Worm (Caenorhabditis elegans): ENCODE measurements around the gene Y73F4A.3.

Gene Y73F4A.3

DNA sequence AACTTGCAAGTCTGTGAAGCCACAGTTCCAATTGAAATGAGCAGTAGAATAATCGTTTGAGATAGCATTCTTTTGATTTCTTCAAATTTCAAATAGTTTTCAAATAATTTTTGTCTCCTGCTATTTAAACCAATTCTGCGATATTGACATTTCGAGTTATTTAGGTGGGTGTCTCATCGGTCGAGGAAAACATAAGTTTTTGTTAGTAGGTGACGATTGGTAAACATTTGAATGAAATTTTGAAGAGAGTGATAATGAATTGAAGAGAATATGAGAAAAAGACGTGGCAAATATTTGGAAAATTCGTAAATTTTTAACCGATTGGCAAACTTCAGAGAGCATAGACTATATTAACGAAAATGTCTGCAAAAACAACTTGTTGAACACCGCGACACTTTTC lies at the start of gene Y73F4A.3:
Y73F4A.3 (minus strand) TSS at position 101 of the 400 bp plus-strand sequence.
- TF ChIP-seq fkh-4 (tag; optimal IDR thresholded peaks at IDR 0.05; ENCODE audit: borderline replicate concordance) (no peak), sptf-1 (tag; optimal IDR thresholded peaks at IDR 0.05) (no peak), C04F5.9 (tag; optimal IDR thresholded peaks at IDR 0.05) (no peak), zag-1 (tag; optimal IDR thresholded peaks at IDR 0.05) (no peak), pag-3 (tag; optimal IDR thresholded peaks at IDR 0.05; ENCODE audit: borderline replicate concordance, insufficient read depth) (no peak), mdl-1 (tag; optimal IDR thresholded peaks at IDR 0.05) (no peak), nhr-71 (tag; optimal IDR thresholded peaks at IDR 0.05) (no peak), efl-1 (optimal IDR thresholded peaks at IDR 0.05) (no peak), efl-1 (GFP tag; optimal IDR thresholded peaks at IDR 0.05 in 1 of 2) (no peak), ceh-90 (tag; optimal IDR thresholded peaks at IDR 0.05) (no peak), nhr-76 (tag; optimal IDR thresholded peaks at IDR 0.05) (no peak), nhr-77 (tag; optimal IDR thresholded peaks at IDR 0.05) (no peak), egl-13 (tag; optimal IDR thresholded peaks at IDR 0.05) (no peak), pqm-1 (tag; optimal IDR thresholded peaks at IDR 0.05) (no peak), swsn-7 (tag; optimal IDR thresholded peaks at IDR 0.05) (no peak)

DNA sequence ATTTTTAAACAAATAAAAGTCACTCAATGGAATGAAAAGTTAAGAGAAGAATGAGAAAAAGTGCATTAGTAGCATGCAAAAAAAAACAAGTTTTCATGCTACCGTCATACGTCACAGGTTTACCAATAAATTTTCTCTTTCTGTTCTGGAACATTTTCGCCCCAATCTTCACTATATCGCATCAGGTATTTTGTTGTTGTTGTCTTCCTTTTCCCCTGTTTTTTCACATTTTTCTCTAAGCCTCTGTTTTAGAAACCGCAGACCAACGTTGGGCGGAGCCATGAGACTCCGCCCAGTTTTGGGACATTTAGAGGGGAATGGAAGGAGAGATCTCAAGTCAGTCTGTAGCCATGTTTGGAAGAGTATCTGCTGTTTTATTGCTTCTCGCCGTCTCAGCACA lies 48.0 kb upstream of the Y73F4A.3 start, which contains the start of gene msa-1:
msa-1 (plus strand) TSS at position 301 of the 400 bp plus-strand sequence.
- peak; percentile 5 for TF ChIP-seq lin-14 (GFP tag; optimal IDR thresholded peaks at IDR 0.05)
- peak; percentile 16 for TF ChIP-seq rnt-1 (tag; optimal IDR thresholded peaks at IDR 0.05)
- TF ChIP-seq nhr-19 (GFP tag; conservative IDR thresholded peaks at IDR 0.05), result no peak
- TF ChIP-seq alr-1 (tag; optimal IDR thresholded peaks at IDR 0.05; ENCODE audit: borderline replicate concordance), result no peak
- peak; percentile 31 for TF ChIP-seq mep-1 (tag; optimal IDR thresholded peaks at IDR 0.05)
- peak; percentile 33 for TF ChIP-seq ama-1 (optimal IDR thresholded peaks at IDR 0.05)
- TF ChIP-seq blmp-1 (tag; optimal IDR thresholded peaks at IDR 0.05), result peak; percentile 35

DNA sequence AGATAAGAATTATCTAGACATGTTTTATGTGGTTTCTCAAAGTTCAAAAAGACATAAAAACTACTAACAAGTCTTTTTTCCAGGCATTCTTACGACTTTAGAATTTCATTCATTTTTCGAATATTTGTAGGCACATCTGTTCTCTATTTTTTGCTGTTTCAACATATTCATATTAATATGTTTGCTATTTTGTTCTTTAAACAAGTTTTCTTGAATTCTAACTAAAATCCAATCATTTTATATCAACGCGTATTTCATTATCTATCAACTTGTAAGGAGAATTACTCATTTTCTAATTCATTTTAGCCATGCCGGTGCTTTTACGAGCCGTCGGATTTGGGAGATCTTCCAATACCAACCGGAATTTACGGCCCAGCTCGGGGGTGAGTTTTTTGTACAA lies 41.8 kb upstream of the Y73F4A.3 start, which contains the start of gene twk-8:
twk-8 (plus strand) TSS at position 301 of the 400 bp plus-strand sequence.
- TF ChIP-seq elt-3 (tag; optimal IDR thresholded peaks at IDR 0.05) (no peak), nhr-19 (GFP tag; conservative IDR thresholded peaks at IDR 0.05) (no peak), mdl-1 (tag; optimal IDR thresholded peaks at IDR 0.05) (no peak), zag-1 (tag; optimal IDR thresholded peaks at IDR 0.05) (no peak), ceh-90 (tag; optimal IDR thresholded peaks at IDR 0.05) (no peak), efl-3 (GFP tag; optimal IDR thresholded peaks at IDR 0.05) (no peak), hpl-2 (GFP tag; optimal IDR thresholded peaks at IDR 0.05) (no peak)

DNA sequence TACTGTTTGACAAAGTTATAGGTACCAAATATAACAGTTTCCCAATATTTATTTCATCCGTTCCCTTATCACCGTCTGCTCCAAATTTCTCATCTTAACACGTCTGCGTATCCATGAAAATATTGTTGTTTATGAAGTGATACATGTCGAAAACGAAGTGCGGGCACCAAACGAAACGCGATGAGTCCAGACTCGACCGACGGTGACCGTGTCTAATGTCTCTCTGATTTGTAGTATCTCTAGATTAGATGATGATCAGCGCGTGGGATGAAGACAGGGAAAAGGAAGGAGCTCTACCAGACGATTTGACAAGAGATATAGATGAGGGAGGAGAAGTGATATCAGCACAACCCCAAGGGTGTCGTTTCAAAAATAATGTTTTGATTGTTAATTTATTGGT lies 39.9 kb upstream of the Y73F4A.3 start:
- TF ChIP-seq C16A3.4 (tag; optimal IDR thresholded peaks at IDR 0.05), result no peak
- peak; percentile 44 for TF ChIP-seq snu-23 (GFP tag; optimal IDR thresholded peaks at IDR 0.05)
- TF ChIP-seq unc-30 (tag; optimal IDR thresholded peaks at IDR 0.05), result no peak
- TF ChIP-seq fkh-4 (tag; optimal IDR thresholded peaks at IDR 0.05; ENCODE audit: borderline replicate concordance), result no peak
- no peak for TF ChIP-seq fkh-10 (GFP tag; optimal IDR thresholded peaks at IDR 0.05)
- no peak for TF ChIP-seq unc-98 (GFP tag; IDR thresholded peaks at IDR 0.05)
- no peak for TF ChIP-seq C04F5.9 (tag; optimal IDR thresholded peaks at IDR 0.05)
- TF ChIP-seq nhr-85 (tag), result no peak
- TF ChIP-seq nhr-84 (tag; optimal IDR thresholded peaks at IDR 0.05), result no peak
- no peak for TF ChIP-seq ceh-63 (GFP tag; optimal IDR thresholded peaks at IDR 0.05)
- TF ChIP-seq nhr-76 (tag; optimal IDR thresholded peaks at IDR 0.05), result no peak
- no peak for TF ChIP-seq grh-1 (GFP tag; IDR thresholded peaks at IDR 0.05)
- no peak for TF ChIP-seq pax-3 (tag; optimal IDR thresholded peaks at IDR 0.05)
- no peak for TF ChIP-seq ceh-8 (GFP tag; optimal IDR thresholded peaks at IDR 0.05)
- TF ChIP-seq pqm-1 (tag; optimal IDR thresholded peaks at IDR 0.05), result no peak
- TF ChIP-seq isw-1 (GFP tag; IDR thresholded peaks at IDR 0.05), result no peak
- TF ChIP-seq lin-35 (GFP tag; optimal IDR thresholded peaks at IDR 0.05), result peak in 1 of 2 experiments; percentile 3
- peak; percentile 70 for TF ChIP-seq nhr-71 (tag; optimal IDR thresholded peaks at IDR 0.05)
- TF ChIP-seq rnt-1 (tag; optimal IDR thresholded peaks at IDR 0.05), result peak; percentile 72
- no peak for TF ChIP-seq unc-62 (GFP tag; optimal IDR thresholded peaks at IDR 0.05)
- no peak for TF ChIP-seq nhr-237 (tag; optimal IDR thresholded peaks at IDR 0.05)
- TF ChIP-seq nhr-20 (tag; optimal IDR thresholded peaks at IDR 0.05), result peak; percentile 11
- peak in 1 of 2 experiments; percentile 31 for TF ChIP-seq lsy-2 (tag; optimal IDR thresholded peaks at IDR 0.05)
- TF ChIP-seq lin-15B (tag; optimal IDR thresholded peaks at IDR 0.05), result no peak
- peak; percentile 25; the same call in 1 of the 2 replicates for TF ChIP-seq nhr-19 (GFP tag; conservative IDR thresholded peaks at IDR 0.05)
- no peak for TF ChIP-seq irx-1 (tag; optimal IDR thresholded peaks at IDR 0.05)
- peak; percentile 78 for TF ChIP-seq lin-14 (GFP tag; optimal IDR thresholded peaks at IDR 0.05)
- peak in 1 of 2 experiments; percentile 15 for TF ChIP-seq efl-1 (optimal IDR thresholded peaks at IDR 0.05)
- peak in 1 of 2 experiments; percentile 45 for TF ChIP-seq efl-1 (GFP tag; optimal IDR thresholded peaks at IDR 0.05 in 1 of 2)
- TF ChIP-seq unc-130 (tag; optimal IDR thresholded peaks at IDR 0.05), result peak; percentile 73
- TF ChIP-seq dsc-1 (tag; optimal IDR thresholded peaks at IDR 0.05), result no peak

All from whole organism, L1 larva.